Fruit fly (Drosophila melanogaster) whole organism, wandering third instar larva: ENCODE measurements around the gene TAF1B.
A peak's percentile ranks its signal among the peaks of the same experiment; 100 is the strongest.

Source experiments
- Abd-B ChIP-seq: fragments of >200 bp; optimal IDR thresholded peaks from 2 replicates; lab custom pipeline; 2017; ENCODE audit warnings: missing biosample characterization, missing genetic modification characterization
- CG32264 ChIP-seq: fragments of 200-800 bp; sonication (Bioruptor generic); optimal IDR thresholded peaks from 2 replicates; lab custom pipeline; 2016; ENCODE audit warnings: missing biosample characterization, missing genetic modification characterization
- CG9705 ChIP-seq: fragments of 200-800 bp; sonication (Bioruptor generic); optimal IDR thresholded peaks from 2 replicates; lab custom pipeline; 2018; ENCODE audit warnings: missing biosample characterization, mild to moderate bottlenecking, missing genetic modification characterization
- CrebA ChIP-seq: fragments of 200-800 bp; sonication (Bioruptor generic); optimal IDR thresholded peaks from 2 replicates; lab custom pipeline; 2016; ENCODE audit warnings: missing biosample characterization, mild to moderate bottlenecking, missing genetic modification characterization, borderline replicate concordance
- Dif ChIP-seq: fragments of 200-275, 200-300 bp; sonication (Bioruptor generic); optimal IDR thresholded peaks from 2 replicates; lab custom pipeline; 2018; ENCODE audit warnings: missing biosample characterization, missing genetic modification characterization; ENCODE audit not compliant: partially characterized antibody
- GATAd ChIP-seq: sonication (Bioruptor generic); optimal IDR thresholded peaks from 2 replicates; lab custom pipeline; 2016; ENCODE audit warnings: missing biosample characterization, missing genetic modification characterization
- HLH106 ChIP-seq: fragments of 200-800 bp; optimal IDR thresholded peaks from 3 replicates; lab custom pipeline; 2019; ENCODE audit warnings: missing biosample characterization, mild to moderate bottlenecking, missing genetic modification characterization, moderate library complexity
- Hnf4 ChIP-seq: fragments of 200-800 bp; sonication (Bioruptor generic); optimal IDR thresholded peaks from 2 replicates; lab custom pipeline; 2016; ENCODE audit warnings: missing biosample characterization, mild to moderate bottlenecking, missing genetic modification characterization
- Hr83 ChIP-seq: fragments of 200-300 bp; sonication (Bioruptor generic); optimal IDR thresholded peaks from 2 replicates; lab custom pipeline; 2016; ENCODE audit warnings: missing biosample characterization, mild to moderate bottlenecking, missing genetic modification characterization, moderate library complexity; ENCODE audit not compliant: poor library complexity, severe bottlenecking
- Jra ChIP-seq: sonication (Bioruptor generic); optimal IDR thresholded peaks from 2 replicates; lab custom pipeline; 2016; ENCODE audit warnings: missing biosample characterization, missing genetic modification characterization
- Mio ChIP-seq: sonication (Bioruptor generic); optimal IDR thresholded peaks from 2 replicates; lab custom pipeline; 2016; ENCODE audit warnings: missing biosample characterization, missing genetic modification characterization
- N ChIP-seq: fragments of >200 bp; optimal IDR thresholded peaks from 2 replicates; lab custom pipeline; 2018; ENCODE audit warnings: missing biosample characterization, missing external identifiers, missing genetic modification characterization
- OdsH ChIP-seq: fragments of 200-800 bp; sonication (Bioruptor generic); optimal IDR thresholded peaks from 2 replicates; lab custom pipeline; 2016; ENCODE audit warnings: missing biosample characterization, mild to moderate bottlenecking, missing genetic modification characterization
- Rel ChIP-seq, 2 experiments: fragments of 200-800 bp; sonication (Bioruptor generic) in 1 of 2; optimal IDR thresholded peaks; 2 replicates in 1 of 2; 3 replicates in 1 of 2; lab custom pipeline; 2016 to 2019; ENCODE audit warnings: mild to moderate bottlenecking in 2 of 2, missing biosample characterization in 2 of 2, missing genetic modification characterization in 2 of 2, moderate library complexity in 1 of 2
- Sp1 ChIP-seq: fragments of 200-800 bp; sonication (Bioruptor generic); optimal IDR thresholded peaks from 3 replicates; lab custom pipeline; 2019; ENCODE audit warnings: missing biosample characterization, mild to moderate bottlenecking, missing genetic modification characterization, moderate library complexity
- Vsx2 ChIP-seq: fragments of 200-300, 225-300 bp; sonication (Bioruptor generic); optimal IDR thresholded peaks from 2 replicates; lab custom pipeline; 2018; ENCODE audit warnings: missing biosample characterization, missing genetic modification characterization; ENCODE audit not compliant: partially characterized antibody
- br ChIP-seq: fragments of 200-800 bp; sonication (Bioruptor generic); optimal IDR thresholded peaks from 2 replicates; lab custom pipeline; 2016; ENCODE audit warnings: missing biosample characterization, missing genetic modification characterization
- brk ChIP-seq: fragments of 200-800 bp; sonication (Bioruptor generic); optimal IDR thresholded peaks from 2 replicates; lab custom pipeline; 2016; ENCODE audit warnings: missing biosample characterization, mild to moderate bottlenecking, missing genetic modification characterization
- dl ChIP-seq, 2 experiments: fragments of 175-275, 200-275 bp in 1 of 2; fragments of 200-275 bp in 1 of 2; sonication (Bioruptor generic); optimal IDR thresholded peaks; lab custom pipeline; 2018; ENCODE audit warnings: mild to moderate bottlenecking in 2 of 2, missing biosample characterization in 2 of 2, missing genetic modification characterization in 2 of 2, moderate library complexity in 2 of 2; ENCODE audit not compliant: partially characterized antibody in 2 of 2, insufficient read depth in 1 of 2
- dmrt93B ChIP-seq: fragments of 200-800 bp; sonication (Bioruptor generic); optimal IDR thresholded peaks from 2 replicates; lab custom pipeline; 2018; ENCODE audit warnings: missing biosample characterization, mild to moderate bottlenecking, missing genetic modification characterization
- dsf ChIP-seq: sonication (Bioruptor generic); optimal IDR thresholded peaks from 2 replicates; lab custom pipeline; 2016; ENCODE audit warnings: missing biosample characterization, missing genetic modification characterization, borderline replicate concordance
- ey ChIP-seq: fragments of 200-800 bp; sonication (Bioruptor generic); optimal IDR thresholded peaks from 2 replicates; lab custom pipeline; 2016; ENCODE audit warnings: missing biosample characterization, missing genetic modification characterization
- foxo ChIP-seq, 2 experiments: fragments of 200-800 bp; sonication (Bioruptor generic); optimal IDR thresholded peaks; 2 replicates in 1 of 2; 3 replicates in 1 of 2; lab custom pipeline; 2016 to 2017; ENCODE audit warnings: missing biosample characterization in 2 of 2, missing genetic modification characterization in 2 of 2
- fru ChIP-seq: fragments of 200-800 bp; sonication (Bioruptor generic); optimal IDR thresholded peaks from 3 replicates; lab custom pipeline; 2016; ENCODE audit warnings: missing biosample characterization, mild to moderate bottlenecking, missing genetic modification characterization
- h ChIP-seq: fragments of 200-800 bp; sonication (Bioruptor generic); optimal IDR thresholded peaks from 3 replicates; lab custom pipeline; 2016; ENCODE audit warnings: missing biosample characterization, mild to moderate bottlenecking, missing genetic modification characterization
- jim ChIP-seq: fragments of 175-275, 200-325 bp; sonication (Bioruptor generic); optimal IDR thresholded peaks from 2 replicates; lab custom pipeline; 2016; ENCODE audit warnings: missing biosample characterization, mild to moderate bottlenecking, missing genetic modification characterization
- lola ChIP-seq: fragments of >200 bp; optimal IDR thresholded peaks from 2 replicates; lab custom pipeline; 2017; ENCODE audit warnings: missing biosample characterization, missing genetic modification characterization
- pan ChIP-seq: fragments of >200 bp; optimal IDR thresholded peaks from 2 replicates; lab custom pipeline; 2017
- psq ChIP-seq: fragments of 200-800 bp; sonication (Bioruptor generic); optimal IDR thresholded peaks from 3 replicates; lab custom pipeline; 2017; ENCODE audit warnings: missing biosample characterization, mild to moderate bottlenecking, missing genetic modification characterization, moderate library complexity
- rgr ChIP-seq: fragments of 200-800 bp; sonication (Bioruptor generic); optimal IDR thresholded peaks from 3 replicates; lab custom pipeline; 2016; ENCODE audit warnings: missing biosample characterization, mild to moderate bottlenecking, missing genetic modification characterization
- sage ChIP-seq: fragments of 200-800 bp; sonication (Bioruptor generic); optimal IDR thresholded peaks from 2 replicates; lab custom pipeline; 2016; ENCODE audit warnings: missing biosample characterization, mild to moderate bottlenecking, missing genetic modification characterization
- sv ChIP-seq: fragments of 200-800 bp; sonication (Bioruptor generic); optimal IDR thresholded peaks from 3 replicates; lab custom pipeline; 2016; ENCODE audit warnings: missing biosample characterization, missing genetic modification characterization
- tai ChIP-seq: sonication (Bioruptor generic); optimal IDR thresholded peaks from 2 replicates; lab custom pipeline; 2016; ENCODE audit warnings: missing biosample characterization, missing genetic modification characterization
- usp ChIP-seq: fragments of >200 bp; optimal IDR thresholded peaks from 2 replicates; lab custom pipeline; 2017; ENCODE audit warnings: missing biosample characterization, missing genetic modification characterization
- woc ChIP-seq: sonication (Bioruptor generic); optimal IDR thresholded peaks from 2 replicates; lab custom pipeline; 2016; ENCODE audit warnings: missing biosample characterization, mild to moderate bottlenecking, missing genetic modification characterization

TAF1B gene

DNA sequence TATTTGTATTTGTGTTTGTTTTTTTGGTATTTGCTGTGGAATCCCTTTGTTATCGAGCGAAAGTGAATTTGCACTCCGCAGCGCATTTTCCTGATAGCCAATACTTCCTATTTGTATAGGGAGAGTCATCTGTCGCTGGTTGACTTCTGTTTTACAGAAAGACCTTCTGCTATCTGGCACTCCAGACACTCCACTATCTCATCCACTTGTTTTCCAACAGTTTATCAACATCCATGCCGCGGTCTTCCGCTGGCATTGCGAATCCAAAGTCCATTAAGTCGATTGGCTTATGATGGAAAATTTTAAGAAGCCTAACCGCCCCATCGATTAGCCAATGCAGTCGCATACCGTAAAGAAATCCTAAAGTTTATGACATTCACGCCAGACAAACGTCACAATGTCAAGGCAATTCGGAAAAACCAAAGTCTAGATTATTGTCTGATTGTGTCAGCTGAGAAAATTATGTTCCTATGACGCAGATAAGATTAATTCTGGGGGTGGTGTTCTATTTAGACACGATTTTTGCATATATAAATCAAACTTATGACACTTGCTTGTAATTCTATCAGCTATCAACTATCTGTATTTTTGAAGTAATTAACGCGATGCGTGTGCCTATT lies 29.0 kb downstream of the TAF1B start:
- no peak for TF ChIP-seq fru (GFP tag; lab: Kevin White, UChicago)
- TF ChIP-seq brk, result no peak
- TF ChIP-seq Mio (GFP tag; lab: Kevin White, UChicago), result no peak
- TF ChIP-seq HLH106 (tag; lab: Kevin White, UChicago), result no peak
- no peak for TF ChIP-seq woc
- no peak for TF ChIP-seq CG32264 (GFP tag; lab: Kevin White, UChicago)
- TF ChIP-seq br (GFP tag; lab: Kevin White, UChicago), result no peak
- no peak for TF ChIP-seq sage (GFP tag; lab: Kevin White, UChicago)
- no peak for TF ChIP-seq foxo (GFP tag; optimal IDR thresholded peaks at IDR 0.05; lab: Kevin White, UChicago)
- TF ChIP-seq Dif (GFP tag; lab: Kevin White, UChicago), result no peak
- TF ChIP-seq ey (GFP tag; lab: Kevin White, UChicago), result no peak
- no peak for TF ChIP-seq Hnf4
- TF ChIP-seq dl (GFP tag; optimal IDR thresholded peaks at IDR 0.05; lab: Kevin White, UChicago; ENCODE audit: insufficient read depth in 1 of 2, partially characterized antibody in 2 of 2), result no peak
- TF ChIP-seq Vsx2 (GFP tag; lab: Kevin White, UChicago), result no peak
- no peak for TF ChIP-seq CG9705 (GFP tag; lab: Kevin White, UChicago)
- TF ChIP-seq sv (GFP tag; lab: Kevin White, UChicago), result no peak
- TF ChIP-seq tai, result no peak

DNA sequence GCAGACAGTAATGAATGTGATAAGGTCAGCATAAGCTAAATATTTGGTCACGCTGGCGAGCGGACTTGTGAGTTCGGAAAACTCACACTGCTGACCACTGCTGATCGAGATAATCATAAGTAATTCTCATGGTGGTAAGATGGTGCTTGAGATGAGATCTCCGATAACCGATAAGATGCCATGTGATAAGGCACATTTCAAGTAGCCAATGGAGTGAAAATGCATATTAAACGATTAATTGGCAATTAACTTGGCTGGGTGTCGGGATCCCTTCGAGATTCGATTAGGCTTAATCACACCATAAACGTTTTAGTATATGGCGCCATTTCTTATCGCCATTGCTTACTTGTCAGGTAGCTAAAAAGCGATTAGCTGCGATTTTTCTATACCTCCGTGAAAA lies 30.2 kb downstream of the TAF1B start:
- TF ChIP-seq usp (no peak), CrebA (GFP tag; lab: Kevin White, UChicago) (no peak), Hr83 (no peak), h (no peak), dsf (no peak), rgr (GFP tag; lab: Kevin White, UChicago) (no peak), CG32264 (GFP tag; lab: Kevin White, UChicago) (no peak), Mio (GFP tag; lab: Kevin White, UChicago) (no peak), lola (GFP tag; lab: Kevin White, UChicago) (no peak), ey (GFP tag; lab: Kevin White, UChicago) (no peak)

DNA sequence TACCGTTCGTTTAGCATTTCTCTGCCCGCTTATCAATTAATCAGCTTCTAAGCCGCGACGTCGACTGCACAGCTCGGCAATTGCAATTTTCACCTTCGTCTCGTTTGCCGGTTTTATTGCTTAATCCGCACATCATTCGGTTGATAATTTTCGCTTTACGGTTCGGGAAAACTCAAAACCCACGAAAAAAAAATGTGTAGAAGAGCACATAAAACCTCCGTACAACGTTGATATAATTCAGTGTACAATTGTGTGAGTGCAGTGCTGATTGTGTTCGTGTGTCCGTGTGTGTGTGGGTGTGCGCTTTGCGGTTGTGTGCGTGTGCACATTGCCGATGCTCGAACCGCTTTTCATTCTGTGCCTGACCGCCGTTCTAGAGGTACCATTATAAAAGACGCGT lies 31.8 kb downstream of the TAF1B start, which contains the start of gene CAH7:
CAH7 (plus strand) TSS at position 43 of the 400 bp plus-strand sequence.
- TF ChIP-seq Rel (GFP tag; optimal IDR thresholded peaks at IDR 0.05; lab: Kevin White, UChicago), result no peak
- TF ChIP-seq Rel (tag; optimal IDR thresholded peaks at IDR 0.05; lab: Kevin White, UChicago), result no peak
- no peak for TF ChIP-seq Dif (GFP tag; lab: Kevin White, UChicago)
- TF ChIP-seq, all 38 proteins: peak for 0

DNA sequence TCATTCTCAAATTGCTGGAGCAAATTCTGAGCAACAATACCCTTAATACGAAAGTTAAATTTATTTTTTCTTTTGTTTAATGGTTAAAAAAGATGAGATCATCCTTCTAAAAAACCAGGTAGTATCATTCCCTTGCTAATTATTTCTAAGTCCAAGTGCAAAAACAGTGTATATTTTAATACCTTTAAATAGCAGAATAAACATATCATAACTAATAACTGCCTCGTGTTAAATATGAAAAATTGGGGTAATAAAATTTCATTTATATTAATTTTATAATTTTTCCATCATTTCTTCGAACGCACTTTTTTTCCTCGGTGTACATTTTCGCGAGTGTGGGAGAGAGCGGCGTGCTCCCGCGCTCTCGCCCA lies 32.2 kb downstream of the TAF1B start:
- TF ChIP-seq rgr (GFP tag; lab: Kevin White, UChicago) (peak; percentile 20), HLH106 (tag; lab: Kevin White, UChicago) (peak; percentile 24), Jra (GFP tag; lab: Kevin White, UChicago) (no peak), fru (GFP tag; lab: Kevin White, UChicago) (peak; percentile 20), Sp1 (GFP tag; lab: Kevin White, UChicago) (peak; percentile 14), foxo (GFP tag; optimal IDR thresholded peaks at IDR 0.05; lab: Kevin White, UChicago) (peak in 1 of 2 experiments; percentile 46), jim (no peak), Hr83 (no peak)

DNA sequence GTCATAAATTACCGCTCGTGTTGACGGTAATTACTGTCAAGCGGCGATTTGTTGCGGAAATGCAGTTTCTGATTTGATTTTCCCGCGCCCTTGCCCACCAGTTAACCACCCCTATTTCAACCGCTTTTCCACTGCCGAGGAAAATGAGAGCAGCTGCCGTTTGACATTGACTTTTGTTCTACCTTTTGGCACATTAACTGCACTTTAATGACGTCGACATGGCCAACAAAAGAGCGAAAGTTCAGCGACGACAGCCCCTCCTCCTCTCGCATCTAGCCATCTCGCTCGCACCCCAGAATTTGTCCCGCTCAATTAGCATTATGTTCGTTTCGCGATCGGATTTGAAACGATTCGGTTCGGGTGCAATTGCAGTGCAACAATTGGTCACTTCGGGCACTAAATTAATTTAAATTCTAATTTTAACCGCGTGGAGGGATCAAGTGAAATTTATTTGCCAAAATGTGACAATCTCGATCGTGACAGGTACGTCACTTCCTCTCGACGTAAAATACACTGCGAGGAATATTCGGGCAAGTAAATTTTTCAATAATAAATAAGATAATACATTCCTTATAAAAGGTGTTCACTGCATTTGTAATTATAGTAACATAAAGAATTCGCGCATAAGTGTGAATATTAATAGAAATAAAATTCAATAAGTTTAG lies 32.7 kb downstream of the TAF1B start:
- TF ChIP-seq sage (GFP tag; lab: Kevin White, UChicago) (no peak), pan (lab: Kevin White, UChicago) (no peak), N (no peak), Rel (GFP tag; optimal IDR thresholded peaks at IDR 0.05; lab: Kevin White, UChicago) (no peak), Rel (tag; optimal IDR thresholded peaks at IDR 0.05; lab: Kevin White, UChicago) (no peak), usp (no peak), CrebA (GFP tag; lab: Kevin White, UChicago) (no peak), ey (GFP tag; lab: Kevin White, UChicago) (no peak), GATAd (GFP tag; lab: Kevin White, UChicago) (no peak), Abd-B (GFP tag; lab: Kevin White, UChicago) (no peak), dmrt93B (GFP tag; lab: Kevin White, UChicago) (no peak), OdsH (no peak), dsf (no peak), psq (GFP tag; lab: Kevin White, UChicago) (no peak)
